Worm (Caenorhabditis elegans) whole organism, young adult: ENCODE data around the gene nspb-2.

Source experiments
- F33H1.4 ChIP-seq: fragments of 200-800 bp; sonication (Bioruptor generic); IDR thresholded peaks from 2 replicates; pipeline ENCODE4 v1.3.6; 2022; ENCODE audit warnings: missing genetic modification reagents, missing genetic modification characterization, missing compliant biosample characterization
- efl-1 ChIP-seq: fragments of 150-350 bp; optimal IDR thresholded peaks from 2 replicates; lab custom pipeline; 2014; ENCODE audit warnings: missing biosample characterization, missing genetic modification reagents, missing genetic modification characterization
- pha-4 ChIP-seq: fragments of 150-350 bp; sonication (generic microtip); optimal IDR thresholded peaks from 2 replicates; lab custom pipeline; 2014; ENCODE audit warnings: missing biosample characterization, missing genetic modification reagents, missing genetic modification characterization

- TF ChIP-seq pha-4 (tag; lab: Kevin White, UChicago) (no peak), efl-1 (no peak), F33H1.4 (no peak)
Measured at ce11 chrIV:6577914-6578313, 13.6 kb upstream of the nspb-2 start, which contains the start of gene C43G2.3.
